Worm (Caenorhabditis elegans) whole organism, L4 larva: ENCODE data around the gene C51E3.9.

Experiments
- F10B5.3 ChIP-seq: sonication (generic microtip); optimal IDR thresholded peaks from 2 replicates; lab custom pipeline; 2016; ENCODE audit warnings: mild to moderate bottlenecking, missing genetic modification characterization, missing compliant biosample characterization
- F44E2.7 ChIP-seq: fragments of 200-800 bp; sonication (Bioruptor generic); IDR thresholded peaks from 2 replicates; pipeline ENCODE4 v2.1.2; 2022; ENCODE audit warnings: missing genetic modification characterization, missing compliant biosample characterization
- Y48G9A.11 ChIP-seq: fragments of 200-800 bp; sonication (Bioruptor generic); IDR thresholded peaks from 2 replicates; pipeline ENCODE4 v1.3.6; 2022; ENCODE audit warnings: missing genetic modification reagents, missing genetic modification characterization, missing compliant biosample characterization
- Y75B8A.6 ChIP-seq: fragments of 200-800 bp; sonication (Bioruptor generic); IDR thresholded peaks from 2 replicates; pipeline ENCODE4 v1.3.6; 2022; ENCODE audit warnings: missing genetic modification reagents, missing genetic modification characterization, missing compliant biosample characterization
- ZK337.2 ChIP-seq: fragments of 200-800 bp; sonication (Bioruptor generic); IDR thresholded peaks from 2 replicates; pipeline ENCODE4 v1.3.6; 2022; ENCODE audit warnings: missing genetic modification reagents, missing genetic modification characterization, missing compliant biosample characterization
- ZK546.5 ChIP-seq, 2 experiments: sonication (generic microtip); optimal IDR thresholded peaks; 2 replicates each; lab custom pipeline; 2017; ENCODE audit warnings: missing biosample characterization in 2 of 2, missing genetic modification characterization in 2 of 2
- ama-1 ChIP-seq: fragments of 150-350 bp; optimal IDR thresholded peaks from 2 replicates; lab custom pipeline; 2014; ENCODE audit warnings: inconsistent platforms, mixed read lengths
- arid-1 ChIP-seq: fragments of 200-800 bp; sonication (Bioruptor generic); conservative IDR thresholded peaks from 2 replicates; pipeline ENCODE4 v1.3.6; 2022; ENCODE audit warnings: missing genetic modification reagents, missing genetic modification characterization, missing compliant biosample characterization
- attf-4 ChIP-seq: sonication (generic microtip); optimal IDR thresholded peaks from 3 replicates; lab custom pipeline; 2017; ENCODE audit warnings: missing biosample characterization, missing genetic modification characterization
- ceh-20 ChIP-seq: fragments of 200-800 bp; sonication (Bioruptor generic); IDR thresholded peaks from 2 replicates; pipeline ENCODE4 v1.3.6; 2022; ENCODE audit warnings: missing genetic modification reagents, missing genetic modification characterization, missing compliant biosample characterization
- ceh-44 ChIP-seq: fragments of 200-800 bp; sonication (Bioruptor generic); IDR thresholded peaks from 2 replicates; pipeline ENCODE4 v1.3.6; 2022; ENCODE audit warnings: missing genetic modification reagents, missing genetic modification characterization, missing compliant biosample characterization
- ceh-82 ChIP-seq: sonication (generic microtip); optimal IDR thresholded peaks from 2 replicates; lab custom pipeline; 2017; ENCODE audit warnings: missing biosample characterization, missing genetic modification characterization
- ces-1 ChIP-seq: fragments of 150-350 bp; sonication (generic microtip); optimal IDR thresholded peaks from 4 replicates; lab custom pipeline; 2014; ENCODE audit warnings: missing biosample characterization, missing genetic modification reagents, missing genetic modification characterization
- cey-2 ChIP-seq: sonication (generic microtip); optimal IDR thresholded peaks from 3 replicates; lab custom pipeline; 2017; ENCODE audit warnings: missing genetic modification characterization, mild to moderate bottlenecking, missing compliant biosample characterization, antibody characterized with exemption, borderline replicate concordance; ENCODE audit not compliant: insufficient read depth
- ctbp-1 ChIP-seq: fragments of 200-800 bp; sonication (Bioruptor generic); IDR thresholded peaks from 2 replicates; pipeline ENCODE4 v1.3.6; 2022; ENCODE audit warnings: missing genetic modification reagents, missing genetic modification characterization, missing compliant biosample characterization
- dmd-8 ChIP-seq: fragments of 200-800 bp; sonication (Bioruptor generic); IDR thresholded peaks from 2 replicates; pipeline ENCODE4 v1.3.6; 2022; ENCODE audit warnings: missing genetic modification characterization, missing compliant biosample characterization
- gei-8 ChIP-seq: fragments of 200-800 bp; sonication (Bioruptor generic); optimal IDR thresholded peaks from 2 replicates; lab custom pipeline; 2018; ENCODE audit warnings: mild to moderate bottlenecking, missing genetic modification characterization, missing compliant biosample characterization
- hmg-1.1 ChIP-seq: fragments of 200-800 bp; sonication (Bioruptor generic); IDR thresholded peaks from 2 replicates; pipeline ENCODE4 v1.3.6; 2022; ENCODE audit warnings: missing genetic modification reagents, missing genetic modification characterization, missing compliant biosample characterization
- lin-1 ChIP-seq: fragments of 200-800 bp; sonication (Bioruptor generic); IDR thresholded peaks from 2 replicates; pipeline ENCODE4 v1.3.6; 2022; ENCODE audit warnings: missing genetic modification reagents, missing genetic modification characterization, missing compliant biosample characterization
- lin-13 ChIP-seq: fragments of 150-350 bp; optimal IDR thresholded peaks from 2 replicates; lab custom pipeline; 2014; ENCODE audit warnings: missing biosample characterization, missing genetic modification reagents, missing genetic modification characterization
- lin-15B ChIP-seq: fragments of 150-350 bp; sonication (generic microtip); optimal IDR thresholded peaks from 3 replicates; lab custom pipeline; 2014; ENCODE audit warnings: missing biosample characterization, missing genetic modification characterization
- lin-29 ChIP-seq: fragments of 200-800 bp; sonication (Bioruptor generic); IDR thresholded peaks from 2 replicates; pipeline ENCODE4 v1.3.6; 2022; ENCODE audit warnings: missing genetic modification reagents, missing genetic modification characterization, missing compliant biosample characterization
- lir-3 ChIP-seq: sonication (generic microtip); optimal IDR thresholded peaks from 2 replicates; lab custom pipeline; 2016; ENCODE audit warnings: mild to moderate bottlenecking, missing genetic modification characterization, missing compliant biosample characterization
- lsy-2 ChIP-seq, 2 experiments: fragments of 150-350 bp in 1 of 2; sonication (generic microtip) in 1 of 2; optimal IDR thresholded peaks; 2 replicates each; lab custom pipeline; 2014 to 2017; ENCODE audit warnings: missing biosample characterization in 2 of 2, missing genetic modification characterization in 2 of 2
- madf-5 ChIP-seq, 2 experiments: fragments of 200-800 bp; sonication (Bioruptor generic); IDR thresholded peaks; 2 replicates each; pipeline ENCODE4 v1.3.6; 2022; ENCODE audit warnings: missing compliant biosample characterization in 2 of 2, missing genetic modification characterization in 2 of 2
- mdl-1 ChIP-seq, 2 experiments: fragments of 150-350 bp in 1 of 2; sonication (generic microtip) in 1 of 2; optimal IDR thresholded peaks; 2 replicates each; lab custom pipeline; 2014 to 2017; ENCODE audit warnings: missing biosample characterization in 2 of 2, missing genetic modification characterization in 2 of 2
- mdt-29 ChIP-seq: fragments of 200-800 bp; sonication (Bioruptor generic); IDR thresholded peaks from 2 replicates; pipeline ENCODE4 v1.3.6; 2022; ENCODE audit warnings: missing genetic modification reagents, missing genetic modification characterization, missing compliant biosample characterization
- mep-1 ChIP-seq: fragments of 150-350 bp; sonication (generic microtip); optimal IDR thresholded peaks from 3 replicates; lab custom pipeline; 2014; ENCODE audit warnings: missing biosample characterization, missing genetic modification characterization
- mxl-2 ChIP-seq: fragments of 200-800 bp; sonication (Bioruptor generic); conservative IDR thresholded peaks from 2 replicates; pipeline ENCODE4 v1.3.6; 2022; ENCODE audit warnings: missing genetic modification reagents, missing genetic modification characterization, missing compliant biosample characterization
- nhr-102 ChIP-seq: sonication (generic microtip); optimal IDR thresholded peaks from 2 replicates; lab custom pipeline; 2016; ENCODE audit warnings: mild to moderate bottlenecking, missing genetic modification characterization, moderate library complexity, missing compliant biosample characterization
- nhr-11 ChIP-seq: fragments of 150-350 bp; optimal IDR thresholded peaks from 2 replicates; lab custom pipeline; 2014; ENCODE audit warnings: missing biosample characterization, missing genetic modification characterization
- nhr-111 ChIP-seq: fragments of 200-800 bp; sonication (Bioruptor generic); optimal IDR thresholded peaks from 2 replicates; lab custom pipeline; 2018; ENCODE audit warnings: mild to moderate bottlenecking, missing genetic modification characterization, missing compliant biosample characterization
- nhr-237 ChIP-seq: sonication (generic microtip); optimal IDR thresholded peaks from 2 replicates; lab custom pipeline; 2017; ENCODE audit warnings: missing biosample characterization, missing genetic modification characterization
- nhr-28 ChIP-seq: fragments of 150-350 bp; optimal IDR thresholded peaks from 2 replicates; lab custom pipeline; 2014; ENCODE audit warnings: missing biosample characterization, missing genetic modification characterization
- nhr-76 ChIP-seq: fragments of 150-350 bp; optimal IDR thresholded peaks from 2 replicates; lab custom pipeline; 2014; ENCODE audit warnings: missing biosample characterization, missing genetic modification characterization
- nhr-77 ChIP-seq: fragments of 150-350 bp; optimal IDR thresholded peaks from 2 replicates; lab custom pipeline; 2014; ENCODE audit warnings: missing biosample characterization, missing genetic modification characterization
- pha-4 ChIP-seq, 2 experiments: fragments of 150-350 bp in 1 of 2; fragments of 200-800 bp in 1 of 2; sonication (Bioruptor generic) in 1 of 2; IDR thresholded peaks in 1 of 2; optimal IDR thresholded peaks in 1 of 2; 2 replicates each; pipeline versions ENCODE4 v1.3.6 to Lab custom; 2014 to 2022; ENCODE audit warnings: missing genetic modification characterization in 2 of 2, missing genetic modification reagents in 2 of 2, missing biosample characterization in 1 of 2, missing compliant biosample characterization in 1 of 2
- php-3 ChIP-seq: fragments of 200-800 bp; sonication (Bioruptor generic); IDR thresholded peaks from 2 replicates; pipeline ENCODE4 v1.3.6; 2022; ENCODE audit warnings: missing genetic modification reagents, missing genetic modification characterization, missing compliant biosample characterization
- sdz-12 ChIP-seq: fragments of 200-800 bp; sonication (Bioruptor generic); optimal IDR thresholded peaks from 2 replicates; lab custom pipeline; 2018; ENCODE audit warnings: mild to moderate bottlenecking, missing genetic modification characterization, missing compliant biosample characterization
- spr-3 ChIP-seq: fragments of 200-800 bp; sonication (Bioruptor generic); optimal IDR thresholded peaks from 2 replicates; lab custom pipeline; 2018; ENCODE audit warnings: mild to moderate bottlenecking, missing genetic modification characterization, missing compliant biosample characterization
- unc-39 ChIP-seq: sonication (generic microtip); optimal IDR thresholded peaks from 2 replicates; lab custom pipeline; 2017; ENCODE audit warnings: missing biosample characterization, missing genetic modification characterization
- unc-62 ChIP-seq, 3 experiments: fragments of 150-350 bp in 1 of 3; sonication (generic microtip); optimal IDR thresholded peaks in 2 of 3; peaks in 1 of 3; 1 replicate in 1 of 3; 2 replicates in 2 of 3; lab custom pipeline; 2014 to 2017; ENCODE audit warnings: missing biosample characterization in 3 of 3, missing genetic modification characterization in 3 of 3, missing genetic modification reagents in 3 of 3, missing genotype in 1 of 3
- zag-1 ChIP-seq: fragments of 150-350 bp; optimal IDR thresholded peaks from 2 replicates; lab custom pipeline; 2014; ENCODE audit warnings: missing biosample characterization, missing genetic modification characterization
- zfp-2 ChIP-seq: sonication (generic microtip); optimal IDR thresholded peaks from 2 replicates; lab custom pipeline; 2016; ENCODE audit warnings: mild to moderate bottlenecking, missing genetic modification characterization, missing compliant biosample characterization
- zfp-3 ChIP-seq: fragments of 200-800 bp; sonication (Bioruptor generic); conservative IDR thresholded peaks from 2 replicates; pipeline ENCODE4 v1.3.6; 2022; ENCODE audit warnings: missing genetic modification reagents, missing genetic modification characterization, missing compliant biosample characterization
- zip-2 ChIP-seq: fragments of 150-350 bp; optimal IDR thresholded peaks from 2 replicates; lab custom pipeline; 2014; ENCODE audit warnings: missing biosample characterization, missing genetic modification characterization

The C51E3.9 gene

DNA sequence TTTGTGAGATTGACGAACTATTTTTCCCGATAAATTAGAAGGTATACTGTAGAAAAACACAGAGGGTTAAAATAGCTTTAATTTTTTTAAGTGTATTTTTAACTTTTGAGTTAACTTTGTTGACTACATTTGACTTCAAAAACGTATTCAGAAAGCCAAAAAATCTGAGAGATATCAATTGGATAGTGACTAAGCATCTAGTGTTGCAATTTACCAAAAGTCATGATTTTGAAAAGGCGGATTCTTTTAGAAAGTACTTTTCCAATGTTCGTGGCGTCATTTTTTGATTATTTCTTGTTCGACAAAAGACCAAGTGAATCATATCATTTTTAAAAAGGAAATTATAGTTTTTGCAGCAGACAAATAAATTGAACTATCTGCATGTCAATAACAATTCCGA, 23.1 kb downstream of the C51E3.9 start:
- TF ChIP-seq mep-1 (tag; lab: Kevin White, UChicago) (peak; percentile 49), lin-13 (GFP tag; lab: Kevin White, UChicago) (peak; percentile 24), spr-3 (GFP tag; lab: Kevin White, UChicago) (no peak), ceh-82 (no peak), php-3 (GFP tag; lab: Robert Waterston, UW) (no peak)

DNA sequence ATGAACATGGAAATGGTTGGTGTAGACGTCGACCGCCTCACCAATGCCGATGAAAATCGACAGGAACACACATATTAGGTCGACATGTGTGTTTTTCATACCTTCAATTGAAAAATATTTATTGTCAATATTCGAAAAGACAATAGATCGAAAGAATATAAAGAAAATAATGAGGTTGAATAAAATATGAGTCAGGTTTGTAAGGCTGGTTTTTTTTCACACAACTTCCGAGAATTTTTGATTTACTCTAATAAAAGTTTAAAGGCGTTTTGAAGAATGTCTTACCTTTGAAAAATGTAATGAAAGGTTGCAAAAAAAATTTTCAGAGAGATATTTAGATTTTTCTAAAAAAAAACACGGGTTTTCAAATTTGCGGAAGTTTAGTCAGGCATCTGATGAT, 27.9 kb downstream of the C51E3.9 start, which contains the start of gene egl-3:
egl-3 (minus strand) TSS at position 101 of the 400 bp plus-strand sequence.
- TF ChIP-seq F44E2.7 (GFP tag; lab: Robert Waterston, UW) (no peak), madf-5 (GFP tag; IDR thresholded peaks at IDR 0.05; lab: Robert Waterston, UW) (no peak), ces-1 (GFP tag; lab: Kevin White, UChicago) (no peak), mdt-29 (GFP tag; lab: Robert Waterston, UW) (no peak), lin-1 (no peak), mdl-1 (tag; optimal IDR thresholded peaks at IDR 0.05; lab: Kevin White, UChicago) (no peak), ama-1 (lab: Kevin White, UChicago) (no peak), unc-62 (GFP tag; optimal IDR thresholded peaks at IDR 0.05 in 1 of 2; lab: Kevin White, UChicago) (peak in 1 of 2 experiments; percentile 26), unc-62 (tag; optimal IDR thresholded peaks at IDR 0.05; lab: Kevin White, UChicago) (no peak)
- TF ChIP-seq, all 104 proteins: peak for 1

DNA sequence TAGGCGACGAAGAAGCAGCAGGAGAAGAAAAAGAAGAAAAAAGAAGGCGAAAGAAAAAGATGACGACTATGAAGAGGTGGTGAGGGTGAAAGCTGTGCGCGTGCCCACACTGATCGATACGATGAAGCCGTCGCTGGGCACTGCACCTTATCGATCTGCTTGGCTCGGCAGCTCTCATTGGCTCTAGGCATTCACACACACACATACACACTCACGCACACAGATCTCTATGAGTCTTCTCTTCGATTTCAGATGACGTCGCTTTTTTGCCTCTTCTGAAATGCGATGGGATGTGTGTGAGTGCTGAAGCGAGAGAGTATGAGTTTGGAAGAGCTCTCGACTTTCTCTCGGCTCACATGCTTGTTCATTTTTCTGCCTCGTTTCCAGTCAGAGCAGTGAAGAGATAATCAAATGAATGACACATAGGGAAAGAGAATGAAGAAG, 28.9 kb downstream of the C51E3.9 start:
- TF ChIP-seq cey-2 (tag; lab: Kevin White, UChicago) (no peak), lin-13 (GFP tag; lab: Kevin White, UChicago) (no peak), ceh-20 (GFP tag; lab: Robert Waterston, UW) (peak; percentile 58; the same call in 1 of the 2 replicates), nhr-28 (tag; lab: Kevin White, UChicago) (no peak), dmd-8 (GFP tag; lab: Robert Waterston, UW) (no peak), zfp-2 (tag; lab: Kevin White, UChicago) (no peak), nhr-111 (GFP tag; lab: Kevin White, UChicago) (no peak), ces-1 (GFP tag; lab: Kevin White, UChicago) (peak; percentile 77), php-3 (GFP tag; lab: Robert Waterston, UW) (no peak), nhr-77 (tag; lab: Kevin White, UChicago) (no peak), sdz-12 (no peak), unc-39 (tag; lab: Kevin White, UChicago) (no peak), mxl-2 (GFP tag; lab: Robert Waterston, UW) (no peak), zip-2 (no peak), hmg-1.1 (peak; percentile 82), ctbp-1 (GFP tag; lab: Robert Waterston, UW) (peak; percentile 85; the same call in 1 of the 2 replicates), attf-4 (tag; lab: Kevin White, UChicago) (no peak), mdl-1 (tag; optimal IDR thresholded peaks at IDR 0.05; lab: Kevin White, UChicago) (peak; percentile 18 to 90), nhr-11 (tag; lab: Kevin White, UChicago) (peak; percentile 86), gei-8 (GFP tag; lab: Kevin White, UChicago) (no peak), Y48G9A.11 (GFP tag; lab: Robert Waterston, UW) (no peak), pha-4 (GFP tag; IDR thresholded peaks at IDR 0.05; lab: Robert Waterston, UW) (no peak), pha-4 (tag; optimal IDR thresholded peaks at IDR 0.05; lab: Kevin White, UChicago) (no peak), ama-1 (lab: Kevin White, UChicago) (no peak), Y75B8A.6 (GFP tag; lab: Robert Waterston, UW) (no peak), zfp-3 (GFP tag; lab: Robert Waterston, UW) (no peak), ZK337.2 (GFP tag; lab: Robert Waterston, UW) (no peak), nhr-237 (tag; lab: Kevin White, UChicago) (no peak), zag-1 (tag; lab: Kevin White, UChicago) (peak; percentile 20), nhr-102 (tag; lab: Kevin White, UChicago) (no peak), lin-29 (no peak), lsy-2 (tag; optimal IDR thresholded peaks at IDR 0.05; lab: Kevin White, UChicago) (peak; percentile 62 to 85), ZK546.5 (tag; optimal IDR thresholded peaks at IDR 0.05; lab: Kevin White, UChicago) (no peak), F10B5.3 (tag; lab: Kevin White, UChicago) (no peak), nhr-76 (no peak), arid-1 (GFP tag; lab: Robert Waterston, UW) (0 out of 2 replicates have a peak, but pooled peaks have one; percentile 31), lir-3 (tag; lab: Kevin White, UChicago) (no peak), lin-15B (tag; lab: Kevin White, UChicago) (no peak), ceh-44 (GFP tag; lab: Robert Waterston, UW) (no peak)
